Fruit fly (Drosophila melanogaster) whole organism, embryonic: ENCODE measurements around the gene CG14036.

Source experiments
- ATbp ChIP-seq: fragments of 200-800 bp; sonication (Bioruptor generic); optimal IDR thresholded peaks from 2 replicates; lab custom pipeline; 2017; ENCODE audit warnings: missing biosample characterization, mild to moderate bottlenecking, missing genetic modification characterization, missing genetic modification reagents
- Abd-B ChIP-seq: fragments of 200-800 bp; sonication (Bioruptor generic); optimal IDR thresholded peaks from 2 replicates; lab custom pipeline; 2018; ENCODE audit warnings: missing biosample characterization, mild to moderate bottlenecking, missing genetic modification characterization, moderate library complexity
- CG10274 ChIP-seq: fragments of 200-800 bp; sonication (Bioruptor generic); optimal IDR thresholded peaks from 3 replicates; lab custom pipeline; 2017; ENCODE audit warnings: missing biosample characterization, mild to moderate bottlenecking, missing genetic modification characterization
- CG10431 ChIP-seq: fragments of 200-800 bp; sonication (Bioruptor generic); optimal IDR thresholded peaks from 3 replicates; lab custom pipeline; 2018; ENCODE audit warnings: missing biosample characterization, mild to moderate bottlenecking, missing genetic modification characterization
- CG10462 ChIP-seq: fragments of 200-800 bp; sonication (Bioruptor generic); optimal IDR thresholded peaks from 2 replicates; lab custom pipeline; 2016; ENCODE audit warnings: missing biosample characterization, missing genetic modification characterization
- CG11398 ChIP-seq: fragments of 200-800 bp; sonication (Bioruptor generic); optimal IDR thresholded peaks from 2 replicates; lab custom pipeline; 2016; ENCODE audit warnings: missing biosample characterization, missing genetic modification characterization
- CG11560 ChIP-seq: fragments of 200-800 bp; sonication (Bioruptor generic); IDR thresholded peaks from 3 replicates; pipeline ENCODE4 v1.3.6; 2022; ENCODE audit warnings: missing biosample characterization, missing genetic modification characterization
- CG12219 ChIP-seq: fragments of 200-800 bp; sonication (Bioruptor generic); optimal IDR thresholded peaks from 3 replicates; lab custom pipeline; 2018; ENCODE audit warnings: missing biosample characterization, mild to moderate bottlenecking, missing genetic modification characterization
- CG12236 ChIP-seq: fragments of 200-800 bp; sonication (Bioruptor generic); optimal IDR thresholded peaks from 2 replicates; lab custom pipeline; 2016; ENCODE audit warnings: missing biosample characterization, missing genetic modification characterization
- CG12769 ChIP-seq: fragments of 200-800 bp; sonication (Bioruptor generic); optimal IDR thresholded peaks from 2 replicates; lab custom pipeline; 2019; ENCODE audit warnings: missing biosample characterization, mild to moderate bottlenecking, missing genetic modification characterization, moderate library complexity
- CG13296 ChIP-seq: fragments of 200-800 bp; sonication (Bioruptor generic); optimal IDR thresholded peaks from 3 replicates; lab custom pipeline; 2018; ENCODE audit warnings: missing biosample characterization, mild to moderate bottlenecking, missing genetic modification characterization
- CG17568 ChIP-seq: fragments of 200-800 bp; sonication (Bioruptor generic); optimal IDR thresholded peaks from 2 replicates; lab custom pipeline; 2018; ENCODE audit warnings: missing biosample characterization, mild to moderate bottlenecking, missing genetic modification characterization, moderate library complexity
- CG2129 ChIP-seq: fragments of 200-800 bp; sonication (Bioruptor generic); IDR thresholded peaks from 2 replicates; pipeline ENCODE4 v1.3.6; 2022; ENCODE audit warnings: missing biosample characterization, missing genetic modification characterization; ENCODE audit not compliant: partially characterized antibody
- CG31388 ChIP-seq: fragments of 200-800 bp; sonication (Bioruptor generic); optimal IDR thresholded peaks from 2 replicates; lab custom pipeline; 2016; ENCODE audit warnings: missing biosample characterization, missing genetic modification characterization
- CG31441 ChIP-seq: fragments of 200-800 bp; sonication (Bioruptor generic); IDR thresholded peaks from 2 replicates; pipeline ENCODE4 v1.3.6; 2022; ENCODE audit warnings: missing biosample characterization, missing genetic modification characterization
- CG4617 ChIP-seq: fragments of 200-800 bp; sonication (Bioruptor generic); optimal IDR thresholded peaks from 3 replicates; lab custom pipeline; 2016; ENCODE audit warnings: missing biosample characterization, missing genetic modification characterization, borderline replicate concordance
- CG5245 ChIP-seq: fragments of 200-800 bp; sonication (Bioruptor generic); optimal IDR thresholded peaks from 3 replicates; lab custom pipeline; 2016; ENCODE audit warnings: missing biosample characterization, missing genetic modification characterization
- CG5953 ChIP-seq: fragments of 200-800 bp; sonication (Bioruptor generic); IDR thresholded peaks from 2 replicates; pipeline ENCODE4 v1.3.6; 2022; ENCODE audit warnings: missing biosample characterization, missing genetic modification characterization
- CG6175 ChIP-seq: fragments of 200-800 bp; sonication (Bioruptor generic); IDR thresholded peaks from 3 replicates; pipeline ENCODE4 v1.3.6; 2022; ENCODE audit warnings: missing biosample characterization, missing genetic modification characterization
- CG6654 ChIP-seq: fragments of 200-800 bp; sonication (Bioruptor generic); optimal IDR thresholded peaks from 2 replicates; lab custom pipeline; 2017; ENCODE audit warnings: missing biosample characterization, mild to moderate bottlenecking, missing genetic modification characterization
- CG6689 ChIP-seq: fragments of 200-800 bp; sonication (Bioruptor generic); IDR thresholded peaks from 2 replicates; pipeline ENCODE4 v1.3.6; 2022; ENCODE audit warnings: missing biosample characterization, missing genetic modification characterization
- CG7786 ChIP-seq: fragments of 200-800 bp; sonication (Bioruptor generic); optimal IDR thresholded peaks from 2 replicates; lab custom pipeline; 2016; ENCODE audit warnings: missing biosample characterization, missing genetic modification characterization
- CG8290 ChIP-seq, 3 experiments: fragments of 200-800 bp; sonication (Bioruptor generic); optimal IDR thresholded peaks; 2 replicates each; lab custom pipeline; 2016 to 2019; ENCODE audit warnings: missing biosample characterization in 3 of 3, missing genetic modification characterization in 3 of 3, mild to moderate bottlenecking in 2 of 3, moderate library complexity in 1 of 3
- CG9437 ChIP-seq: fragments of 200-800 bp; sonication (Bioruptor generic); optimal IDR thresholded peaks from 2 replicates; lab custom pipeline; 2018; ENCODE audit warnings: missing biosample characterization, mild to moderate bottlenecking, missing genetic modification characterization
- CG9932 ChIP-seq: fragments of 200-800 bp; sonication (Bioruptor generic); IDR thresholded peaks from 2 replicates; pipeline ENCODE4 v1.3.6; 2022; ENCODE audit warnings: missing biosample characterization, missing genetic modification characterization
- Deaf1 ChIP-seq: fragments of 200-800 bp; optimal IDR thresholded peaks from 3 replicates; lab custom pipeline; 2019; ENCODE audit warnings: missing biosample characterization, mild to moderate bottlenecking, missing genetic modification characterization, moderate library complexity
- Dref ChIP-seq: fragments of 200-800 bp; sonication (Bioruptor generic); IDR thresholded peaks from 2 replicates; pipeline ENCODE4 v1.3.6; 2022; ENCODE audit warnings: missing biosample characterization, missing genetic modification characterization
- H2.0 ChIP-seq: fragments of 200-800 bp; sonication (Bioruptor generic); IDR thresholded peaks from 2 replicates; pipeline ENCODE4 v1.3.6; 2022; ENCODE audit warnings: missing biosample characterization, missing genetic modification characterization
- HLHmδ ChIP-seq: fragments of 200-800 bp; sonication (Bioruptor generic); optimal IDR thresholded peaks from 2 replicates; lab custom pipeline; 2018; ENCODE audit warnings: missing biosample characterization, mild to moderate bottlenecking, missing genetic modification characterization, moderate library complexity
- MESR4 ChIP-seq: fragments of 200-800 bp; sonication (Bioruptor generic); optimal IDR thresholded peaks from 2 replicates; lab custom pipeline; 2018; ENCODE audit warnings: missing biosample characterization, mild to moderate bottlenecking, missing genetic modification characterization, moderate library complexity
- NfI ChIP-seq: fragments of 200-800 bp; sonication (Bioruptor generic); optimal IDR thresholded peaks from 3 replicates; lab custom pipeline; 2018; ENCODE audit warnings: missing biosample characterization, mild to moderate bottlenecking, missing genetic modification characterization, moderate library complexity
- Oaz ChIP-seq: fragments of 200-800 bp; sonication (Bioruptor generic); IDR thresholded peaks from 2 replicates; pipeline ENCODE4 v1.3.6; 2022; ENCODE audit warnings: missing biosample characterization, missing genetic modification characterization
- Optix ChIP-seq: fragments of 200-800 bp; sonication (Bioruptor generic); IDR thresholded peaks from 3 replicates; pipeline ENCODE4 v1.3.6; 2022; ENCODE audit warnings: missing biosample characterization, missing genetic modification characterization
- Stat92E ChIP-seq, 3 experiments: fragments of >200 bp in 2 of 3; fragments of 200-800 bp in 1 of 3; sonication (Bioruptor generic) in 1 of 3; optimal IDR thresholded peaks; 2 replicates each; lab custom pipeline; 2017 to 2019; ENCODE audit warnings: missing biosample characterization in 3 of 3, missing genetic modification characterization in 3 of 3, mild to moderate bottlenecking in 1 of 3, moderate library complexity in 1 of 3
- ab ChIP-seq: fragments of 200-800 bp; sonication (Bioruptor generic); optimal IDR thresholded peaks from 2 replicates; lab custom pipeline; 2016; ENCODE audit warnings: missing biosample characterization, missing genetic modification characterization
- aop ChIP-seq: fragments of 200-800 bp; sonication (Bioruptor generic); IDR thresholded peaks from 2 replicates; pipeline ENCODE4 v1.3.6; 2022; ENCODE audit warnings: missing biosample characterization, missing genetic modification characterization
- btn ChIP-seq: fragments of 200-800 bp; sonication (Bioruptor generic); optimal IDR thresholded peaks from 2 replicates; lab custom pipeline; 2016; ENCODE audit warnings: missing biosample characterization, missing genetic modification characterization
- chinmo ChIP-seq: fragments of 200-800 bp; sonication (Bioruptor generic); IDR thresholded peaks from 4 replicates; pipeline ENCODE4 v1.3.6; 2022; ENCODE audit warnings: missing biosample characterization, missing genetic modification characterization; ENCODE audit not compliant: partially characterized antibody
- disco-r ChIP-seq: fragments of 200-800 bp; sonication (Bioruptor generic); optimal IDR thresholded peaks from 2 replicates; lab custom pipeline; 2016; ENCODE audit warnings: missing biosample characterization, missing genetic modification characterization
- dmrt11E ChIP-seq: fragments of 200-800 bp; sonication (Bioruptor generic); optimal IDR thresholded peaks from 3 replicates; lab custom pipeline; 2018; ENCODE audit warnings: missing biosample characterization, mild to moderate bottlenecking, missing genetic modification characterization, moderate library complexity
- emc ChIP-seq: fragments of 200-800 bp; sonication (Bioruptor generic); optimal IDR thresholded peaks from 2 replicates; lab custom pipeline; 2016; ENCODE audit warnings: missing biosample characterization, missing genetic modification characterization
- gem ChIP-seq: fragments of 200-800 bp; sonication (Bioruptor generic); optimal IDR thresholded peaks from 2 replicates; lab custom pipeline; 2019; ENCODE audit warnings: missing biosample characterization, mild to moderate bottlenecking, missing genetic modification characterization, moderate library complexity
- jumu ChIP-seq: fragments of 200-800 bp; sonication (Bioruptor generic); optimal IDR thresholded peaks from 3 replicates; lab custom pipeline; 2016; ENCODE audit warnings: missing biosample characterization, missing genetic modification characterization
- lbe ChIP-seq: fragments of 200-800 bp; sonication (Bioruptor generic); optimal IDR thresholded peaks from 2 replicates; lab custom pipeline; 2016; ENCODE audit warnings: missing biosample characterization, mild to moderate bottlenecking, missing genetic modification characterization
- nerfin-2 ChIP-seq: fragments of 200-800 bp; sonication (Bioruptor generic); IDR thresholded peaks from 2 replicates; pipeline ENCODE4 v1.3.6; 2022; ENCODE audit warnings: missing biosample characterization, missing genetic modification characterization; ENCODE audit not compliant: partially characterized antibody
- pan ChIP-seq, 4 experiments: fragments of >200 bp in 3 of 4; fragments of 200-800 bp in 1 of 4; sonication (Bioruptor generic) in 1 of 4; optimal IDR thresholded peaks in 3 of 4; IDR thresholded peaks in 1 of 4; 2 replicates each; pipeline versions ENCODE4 v1.3.6 to Lab custom; 2017 to 2022; ENCODE audit warnings: missing biosample characterization in 2 of 4, missing genetic modification characterization in 2 of 4, mixed read lengths in 1 of 4
- sima ChIP-seq: fragments of 200-800 bp; sonication (Bioruptor generic); optimal IDR thresholded peaks from 2 replicates; lab custom pipeline; 2016; ENCODE audit warnings: missing biosample characterization, missing genetic modification characterization
- sob ChIP-seq: fragments of 200-800 bp; sonication (Bioruptor generic); IDR thresholded peaks from 2 replicates; pipeline ENCODE4 v1.3.6; 2022; ENCODE audit warnings: missing biosample characterization, missing genetic modification characterization
- tin ChIP-seq: fragments of 200-800 bp; sonication (Bioruptor generic); optimal IDR thresholded peaks from 3 replicates; lab custom pipeline; 2016; ENCODE audit warnings: missing biosample characterization, missing genetic modification characterization
- unc-4 ChIP-seq: fragments of 200-800 bp; sonication (Bioruptor generic); IDR thresholded peaks from 2 replicates; pipeline ENCODE4 v1.3.6; 2022; ENCODE audit warnings: missing biosample characterization, missing genetic modification characterization; ENCODE audit not compliant: partially characterized antibody

Gene CG14036

DNA sequence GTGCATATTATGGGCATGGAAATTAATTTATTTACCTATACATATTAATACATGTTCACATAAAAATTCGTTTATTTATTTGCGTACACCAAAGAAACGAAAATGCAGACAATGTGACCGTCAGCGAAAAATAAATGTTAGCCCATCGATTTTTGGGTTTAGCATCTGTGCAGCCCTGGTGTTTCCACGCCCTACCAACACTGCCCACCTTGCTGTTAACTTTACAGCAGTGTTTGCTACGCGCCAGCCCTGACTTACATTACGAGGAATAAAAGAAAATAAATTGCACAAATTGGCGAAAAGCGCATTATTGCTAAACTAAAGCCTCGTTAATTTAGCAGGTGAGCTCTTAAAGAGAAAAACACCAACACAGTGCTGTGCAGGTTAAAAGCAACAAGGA is 11.8 kb downstream of the CG14036 start, which contains the start of the genes CG33995, CG44000 and CG44001 (continued):
- no peak for TF ChIP-seq ATbp
- peak; percentile 67 for TF ChIP-seq CG9932 (GFP tag; lab: Robert Waterston, UW)
- TF ChIP-seq Dref (GFP tag; lab: Robert Waterston, UW): peak; percentile 55
- no peak for TF ChIP-seq CG6654
- TF ChIP-seq dmrt11E (tag; lab: Kevin White, UChicago): peak; percentile 23
- TF ChIP-seq tin: peak; percentile 53
- TF ChIP-seq CG5953 (GFP tag; lab: Robert Waterston, UW): no peak
- TF ChIP-seq NfI (GFP tag; lab: Kevin White, UChicago): peak; percentile 56
- peak; percentile 24 for TF ChIP-seq CG9437 (GFP tag; lab: Kevin White, UChicago)
- peak; percentile 61 for TF ChIP-seq CG12769
- TF ChIP-seq CG31441 (GFP tag; lab: Robert Waterston, UW): no peak; the same call in 1 of the 2 replicates
- TF ChIP-seq Oaz (GFP tag; lab: Robert Waterston, UW): no peak
- TF ChIP-seq CG17568 (GFP tag; lab: Kevin White, UChicago): no peak
- TF ChIP-seq CG31388 (GFP tag; lab: Kevin White, UChicago): no peak
- TF ChIP-seq jumu (GFP tag; lab: Kevin White, UChicago): peak; percentile 65
- TF ChIP-seq gem (tag; lab: Kevin White, UChicago): peak; percentile 45
- TF ChIP-seq CG12219 (GFP tag; lab: Kevin White, UChicago): no peak
- TF ChIP-seq unc-4 (GFP tag; lab: Robert Waterston, UW): no peak
- peak; percentile 50 for TF ChIP-seq H2.0
- peak; percentile 58 for TF ChIP-seq CG8290 (GFP tag; optimal IDR thresholded peaks at IDR 0.05; lab: Kevin White, UChicago)
- TF ChIP-seq CG8290 (tag; optimal IDR thresholded peaks at IDR 0.05; lab: Kevin White, UChicago): peak in 1 of 2 experiments; percentile 91
- TF ChIP-seq CG12236 (GFP tag; lab: Kevin White, UChicago): no peak
- TF ChIP-seq sima (GFP tag; lab: Kevin White, UChicago): no peak
- no peak for TF ChIP-seq CG10274 (GFP tag; lab: Kevin White, UChicago)
- TF ChIP-seq pan (optimal IDR thresholded peaks at IDR 0.05; lab: Kevin White, UChicago): no peak
- peak in 1 of 2 experiments; percentile 22 for TF ChIP-seq pan (GFP tag; optimal IDR thresholded peaks at IDR 0.05 in 1 of 2, IDR thresholded peaks at IDR 0.05 in 1 of 2)
- no peak for TF ChIP-seq CG10431 (GFP tag; lab: Kevin White, UChicago)
- TF ChIP-seq MESR4 (GFP tag; lab: Kevin White, UChicago): peak; percentile 86
- peak; percentile 4 for TF ChIP-seq emc (GFP tag; lab: Kevin White, UChicago)
- no peak for TF ChIP-seq aop (GFP tag; lab: Robert Waterston, UW)
- peak; percentile 7 for TF ChIP-seq HLHmδ
- TF ChIP-seq nerfin-2 (GFP tag; lab: Robert Waterston, UW): no peak
- no peak for TF ChIP-seq CG11560 (tag; lab: Robert Waterston, UW)
- TF ChIP-seq lbe (GFP tag; lab: Kevin White, UChicago): peak; percentile 10
- no peak for TF ChIP-seq CG10462 (GFP tag; lab: Kevin White, UChicago)
- peak; percentile 60 for TF ChIP-seq CG7786 (GFP tag; lab: Kevin White, UChicago)
- TF ChIP-seq disco-r (GFP tag; lab: Kevin White, UChicago): no peak
- peak; percentile 45 for TF ChIP-seq CG5245 (GFP tag; lab: Kevin White, UChicago)
- no peak for TF ChIP-seq Optix
- peak; percentile 55 for TF ChIP-seq sob (GFP tag; lab: Robert Waterston, UW)
- no peak for TF ChIP-seq CG13296 (GFP tag; lab: Kevin White, UChicago)
- TF ChIP-seq chinmo (GFP tag; lab: Robert Waterston, UW): no peak
- peak in 1 of 3 experiments; percentile 60 for TF ChIP-seq Stat92E (GFP tag; optimal IDR thresholded peaks at IDR 0.05; lab: Kevin White, UChicago)
- peak; percentile 4 for TF ChIP-seq btn
- TF ChIP-seq Deaf1 (tag; lab: Kevin White, UChicago): peak; percentile 17
- TF ChIP-seq CG11398 (GFP tag; lab: Kevin White, UChicago): no peak
- TF ChIP-seq CG4617 (GFP tag; lab: Kevin White, UChicago): peak; percentile 98
- TF ChIP-seq Abd-B: peak; percentile 16
- TF ChIP-seq CG6175: no peak
- TF ChIP-seq CG2129 (GFP tag; lab: Robert Waterston, UW): no peak
- no peak for TF ChIP-seq ab (GFP tag; lab: Kevin White, UChicago)
- TF ChIP-seq CG6689: no peak
